Fruit fly (Drosophila melanogaster) whole organism, prepupa: ENCODE results near the gene CG42671.
A peak's percentile ranks its signal among the peaks of the same experiment; 100 is the strongest.

Experiments used
- Blimp-1 ChIP-seq: fragments of 200-800 bp; sonication (Bioruptor generic); optimal IDR thresholded peaks from 3 replicates; lab custom pipeline; 2017; ENCODE audit warnings: missing biosample characterization, missing genetic modification characterization, mild to moderate bottlenecking, moderate library complexity, missing genetic modification reagents
- CG10631 ChIP-seq: fragments of 200-800 bp; sonication (Bioruptor generic); optimal IDR thresholded peaks from 2 replicates; lab custom pipeline; 2016; ENCODE audit warnings: missing biosample characterization, missing genetic modification characterization
- CG11294 ChIP-seq: fragments of 200-800 bp; sonication (Bioruptor generic); IDR thresholded peaks from 2 replicates; pipeline ENCODE4 v1.3.6; 2022; ENCODE audit warnings: missing biosample characterization, missing genetic modification characterization
- CG11762 ChIP-seq: fragments of 200-800 bp; sonication (Bioruptor generic); optimal IDR thresholded peaks from 3 replicates; lab custom pipeline; 2016; ENCODE audit warnings: missing biosample characterization, missing genetic modification characterization; ENCODE audit not compliant: insufficient read depth
- CG15336 ChIP-seq: fragments of 200-800 bp; sonication (Bioruptor generic); IDR thresholded peaks from 2 replicates; pipeline ENCODE4 v1.3.6; 2022; ENCODE audit warnings: missing biosample characterization, missing genetic modification characterization
- CG16779 ChIP-seq: fragments of 200-800 bp; sonication (Bioruptor generic); optimal IDR thresholded peaks from 3 replicates; lab custom pipeline; 2017; ENCODE audit warnings: missing biosample characterization, mild to moderate bottlenecking, missing genetic modification characterization
- CG3032 ChIP-seq: fragments of 200-800 bp; optimal IDR thresholded peaks from 2 replicates; lab custom pipeline; 2019; ENCODE audit warnings: missing biosample characterization, mild to moderate bottlenecking, missing genetic modification characterization, moderate library complexity
- CG32006 ChIP-seq: fragments of 200-800 bp; sonication (Bioruptor generic); optimal IDR thresholded peaks from 3 replicates; lab custom pipeline; 2017; ENCODE audit warnings: missing biosample characterization, mild to moderate bottlenecking, missing genetic modification characterization
- CG34406 ChIP-seq: fragments of 200-800 bp; sonication (Bioruptor generic); optimal IDR thresholded peaks from 3 replicates; lab custom pipeline; 2016; ENCODE audit warnings: missing biosample characterization, missing genetic modification characterization
- CG3919 ChIP-seq: fragments of 200-800 bp; sonication (Bioruptor generic); optimal IDR thresholded peaks from 3 replicates; lab custom pipeline; 2016; ENCODE audit warnings: missing biosample characterization, missing genetic modification characterization
- CG4318 ChIP-seq: fragments of 200-800 bp; sonication (Bioruptor generic); optimal IDR thresholded peaks from 3 replicates; lab custom pipeline; 2017; ENCODE audit warnings: missing biosample characterization, mild to moderate bottlenecking, missing genetic modification characterization
- CG6276 ChIP-seq: fragments of 200-800 bp; sonication (Bioruptor generic); optimal IDR thresholded peaks from 2 replicates; lab custom pipeline; 2017; ENCODE audit warnings: missing biosample characterization, mild to moderate bottlenecking, missing genetic modification characterization
- CG6808 ChIP-seq: fragments of 200-800 bp; sonication (Bioruptor generic); optimal IDR thresholded peaks from 3 replicates; lab custom pipeline; 2017; ENCODE audit warnings: missing biosample characterization, missing genetic modification characterization, mild to moderate bottlenecking, moderate library complexity, missing genetic modification reagents
- CG7368 ChIP-seq: fragments of 200-800 bp; sonication (Bioruptor generic); optimal IDR thresholded peaks from 3 replicates; lab custom pipeline; 2016; ENCODE audit warnings: missing biosample characterization, missing genetic modification characterization
- CG8119 ChIP-seq: fragments of 200-800 bp; sonication (Bioruptor generic); IDR thresholded peaks from 3 replicates; pipeline ENCODE4 v1.3.6; 2022; ENCODE audit warnings: missing biosample characterization, missing genetic modification characterization
- CG8319 ChIP-seq: fragments of 200-800 bp; sonication (Bioruptor generic); optimal IDR thresholded peaks from 3 replicates; lab custom pipeline; 2016; ENCODE audit warnings: missing biosample characterization, missing genetic modification characterization
- CG8632 ChIP-seq: fragments of 200-800 bp; sonication (Bioruptor generic); optimal IDR thresholded peaks from 3 replicates; lab custom pipeline; 2016; ENCODE audit warnings: missing biosample characterization, missing genetic modification characterization
- CG9139 ChIP-seq: fragments of 200-800 bp; sonication (Bioruptor generic); optimal IDR thresholded peaks from 3 replicates; lab custom pipeline; 2017; ENCODE audit warnings: missing biosample characterization, mild to moderate bottlenecking, missing genetic modification characterization
- Eip75B ChIP-seq: fragments of 200-800 bp; sonication (Bioruptor generic); optimal IDR thresholded peaks from 3 replicates; lab custom pipeline; 2016; ENCODE audit warnings: missing biosample characterization, missing genetic modification characterization
- Eip93F ChIP-seq: fragments of 200-800 bp; sonication (Bioruptor generic); optimal IDR thresholded peaks from 2 replicates; lab custom pipeline; 2016; ENCODE audit warnings: missing biosample characterization, mild to moderate bottlenecking, missing genetic modification characterization
- Ets21C ChIP-seq: fragments of 200-800 bp; sonication (Bioruptor generic); optimal IDR thresholded peaks from 3 replicates; lab custom pipeline; 2016; ENCODE audit warnings: missing biosample characterization, missing genetic modification characterization
- Ets96B ChIP-seq: fragments of 200-800 bp; optimal IDR thresholded peaks from 2 replicates; lab custom pipeline; 2019; ENCODE audit warnings: missing biosample characterization, mild to moderate bottlenecking, missing genetic modification characterization, moderate library complexity
- Gug ChIP-seq: fragments of 200-800 bp; sonication (Bioruptor generic); IDR thresholded peaks from 2 replicates; pipeline ENCODE4 v1.3.6; 2022; ENCODE audit warnings: missing biosample characterization, missing genetic modification characterization
- Hr38 ChIP-seq: sonication (Bioruptor generic); optimal IDR thresholded peaks from 2 replicates; lab custom pipeline; 2016; ENCODE audit warnings: missing biosample characterization, missing genetic modification characterization
- OdsH ChIP-seq: fragments of 200-800 bp; sonication (Bioruptor generic); optimal IDR thresholded peaks from 3 replicates; lab custom pipeline; 2016; ENCODE audit warnings: missing biosample characterization, missing genetic modification characterization
- Smox ChIP-seq: fragments of 200-800 bp; sonication (Bioruptor generic); optimal IDR thresholded peaks from 3 replicates; lab custom pipeline; 2016; ENCODE audit warnings: missing biosample characterization, missing genetic modification characterization
- Sox102F ChIP-seq: fragments of 200-800 bp; sonication (Bioruptor generic); optimal IDR thresholded peaks from 2 replicates; lab custom pipeline; 2016; ENCODE audit warnings: missing biosample characterization, mild to moderate bottlenecking, missing genetic modification characterization
- cyc ChIP-seq: fragments of 200-800 bp; sonication (Bioruptor generic); optimal IDR thresholded peaks from 3 replicates; lab custom pipeline; 2016; ENCODE audit warnings: missing biosample characterization, missing genetic modification characterization
- dsx ChIP-seq: fragments of 200-800 bp; optimal IDR thresholded peaks from 3 replicates; lab custom pipeline; 2019; ENCODE audit warnings: missing biosample characterization, mild to moderate bottlenecking, missing genetic modification characterization, moderate library complexity; ENCODE audit not compliant: poor library complexity, severe bottlenecking
- eg ChIP-seq: fragments of 200-800 bp; sonication (Bioruptor generic); IDR thresholded peaks from 3 replicates; pipeline ENCODE4 v1.3.6; 2022; ENCODE audit warnings: missing biosample characterization, missing genetic modification characterization
- esn ChIP-seq: fragments of 200-800 bp; sonication (Bioruptor generic); optimal IDR thresholded peaks from 2 replicates; lab custom pipeline; 2016; ENCODE audit warnings: missing biosample characterization, mild to moderate bottlenecking, missing genetic modification characterization, moderate library complexity
- fd85E ChIP-seq: fragments of 200-800 bp; sonication (Bioruptor generic); optimal IDR thresholded peaks from 3 replicates; lab custom pipeline; 2016; ENCODE audit warnings: missing biosample characterization, missing genetic modification characterization
- fkh ChIP-seq: fragments of 200-800 bp; sonication (Bioruptor generic); optimal IDR thresholded peaks from 3 replicates; lab custom pipeline; 2017; ENCODE audit warnings: missing biosample characterization, mild to moderate bottlenecking, missing genetic modification characterization, moderate library complexity
- lz ChIP-seq: fragments of 200-800 bp; sonication (Bioruptor generic); optimal IDR thresholded peaks from 3 replicates; lab custom pipeline; 2016; ENCODE audit warnings: missing biosample characterization, missing genetic modification characterization
- pdm3 ChIP-seq: fragments of 200-800 bp; sonication (Bioruptor generic); optimal IDR thresholded peaks from 3 replicates; lab custom pipeline; 2016; ENCODE audit warnings: missing biosample characterization, missing genetic modification characterization
- salr ChIP-seq, 2 experiments: fragments of 200-800 bp; sonication (Bioruptor generic); optimal IDR thresholded peaks; 3 replicates each; lab custom pipeline; 2016 to 2018; ENCODE audit warnings: missing biosample characterization in 2 of 2, missing genetic modification characterization in 2 of 2, mild to moderate bottlenecking in 1 of 2
- spab ChIP-seq: fragments of 200-800 bp; sonication (Bioruptor generic); optimal IDR thresholded peaks from 2 replicates; lab custom pipeline; 2017; ENCODE audit warnings: missing biosample characterization, mild to moderate bottlenecking, missing genetic modification characterization, missing genetic modification reagents
- ss ChIP-seq, 2 experiments: fragments of 200-800 bp; sonication (Bioruptor generic); optimal IDR thresholded peaks; 2 replicates in 1 of 2; 3 replicates in 1 of 2; lab custom pipeline; 2017 to 2018; ENCODE audit warnings: mild to moderate bottlenecking in 2 of 2, missing biosample characterization in 2 of 2, missing genetic modification characterization in 2 of 2, moderate library complexity in 1 of 2
- svp ChIP-seq: fragments of 200-800 bp; sonication (Bioruptor generic); peaks from one replicate; lab custom pipeline; 2016; ENCODE audit warnings: missing biosample characterization, missing genetic modification characterization
- topi ChIP-seq: fragments of 200-800 bp; sonication (Bioruptor generic); optimal IDR thresholded peaks from 3 replicates; lab custom pipeline; 2016; ENCODE audit warnings: missing biosample characterization, missing genetic modification characterization

The CG42671 gene

dm6 chr3L:11214406-11215243 lies at the start of gene CG42671:
TSS of gene CG42671 (plus strand) at chr3L:11214505.
- peak; percentile 32 for TF ChIP-seq CG6276 (GFP tag; lab: Kevin White, UChicago)
- TF ChIP-seq ss (GFP tag; optimal IDR thresholded peaks at IDR 0.05; lab: Kevin White, UChicago) = peak in 1 of 2 experiments; percentile 10
- peak; percentile 75 for TF ChIP-seq fkh (GFP tag; lab: Kevin White, UChicago)
- no peak for TF ChIP-seq CG11294 (GFP tag; lab: Robert Waterston, UW)
- no peak for TF ChIP-seq Ets21C (GFP tag; lab: Kevin White, UChicago)
- TF ChIP-seq topi (GFP tag; lab: Kevin White, UChicago) = no peak
- peak; percentile 45 for TF ChIP-seq CG9139 (GFP tag; lab: Kevin White, UChicago)
- peak; percentile 66 for TF ChIP-seq dsx
- peak; percentile 50 for TF ChIP-seq CG16779 (tag; lab: Kevin White, UChicago)
- TF ChIP-seq CG10631 (GFP tag; lab: Kevin White, UChicago) = no peak
- no peak for TF ChIP-seq CG8632 (GFP tag; lab: Kevin White, UChicago)
- TF ChIP-seq CG3032 (tag; lab: Kevin White, UChicago) = peak; percentile 37
- peak; percentile 39 for TF ChIP-seq CG6808 (GFP tag; lab: Kevin White, UChicago)
- TF ChIP-seq CG8119 (GFP tag; lab: Robert Waterston, UW) = peak; percentile 65
- no peak for TF ChIP-seq Eip93F (GFP tag; lab: Kevin White, UChicago)
- TF ChIP-seq, all 60 proteins: peak for 9

dm6 chr3L:11164899-11165298 lies 49.4 kb upstream of the CG42671 start, which contains the start of gene Alg10:
TSS of gene Alg10 (plus strand) at chr3L:11164971.
- TF ChIP-seq pdm3 (no peak), CG8632 (GFP tag; lab: Kevin White, UChicago) (no peak), fd85E (GFP tag; lab: Kevin White, UChicago) (no peak), CG15336 (GFP tag; lab: Robert Waterston, UW) (no peak), fkh (GFP tag; lab: Kevin White, UChicago) (peak; percentile 57)
- TF ChIP-seq, all 60 proteins: peak for 1

- TF ChIP-seq fkh (GFP tag; lab: Kevin White, UChicago) (peak; percentile 84), CG6808 (GFP tag; lab: Kevin White, UChicago) (peak; percentile 32), Smox (GFP tag; lab: Kevin White, UChicago) (no peak), Eip93F (GFP tag; lab: Kevin White, UChicago) (no peak), ss (GFP tag; optimal IDR thresholded peaks at IDR 0.05; lab: Kevin White, UChicago) (no peak), pdm3 (no peak), esn (peak; percentile 82), Blimp-1 (GFP tag; lab: Kevin White, UChicago) (peak; percentile 62), dsx (no peak), CG34406 (GFP tag; lab: Kevin White, UChicago) (peak; percentile 67), Gug (GFP tag; lab: Robert Waterston, UW) (no peak), CG16779 (tag; lab: Kevin White, UChicago) (peak; percentile 34), CG8319 (peak; percentile 35), Eip75B (no peak), CG32006 (GFP tag; lab: Kevin White, UChicago) (no peak), lz (GFP tag; lab: Kevin White, UChicago) (peak; percentile 69), Hr38 (GFP tag; lab: Kevin White, UChicago) (no peak), CG3919 (GFP tag; lab: Kevin White, UChicago) (peak; percentile 75), eg (peak; percentile 70), CG3032 (tag; lab: Kevin White, UChicago) (peak; percentile 20), cyc (peak; percentile 51), CG7368 (GFP tag; lab: Kevin White, UChicago) (peak; percentile 66), spab (GFP tag; lab: Kevin White, UChicago) (no peak), Sox102F (GFP tag; lab: Kevin White, UChicago) (peak; percentile 70), topi (GFP tag; lab: Kevin White, UChicago) (peak; percentile 66), Ets96B (tag; lab: Kevin White, UChicago) (no peak), salr (GFP tag; optimal IDR thresholded peaks at IDR 0.05; lab: Kevin White, UChicago) (peak in 1 of 2 experiments; percentile 50), OdsH (GFP tag; lab: Kevin White, UChicago) (no peak), CG11294 (GFP tag; lab: Robert Waterston, UW) (no peak), CG15336 (GFP tag; lab: Robert Waterston, UW) (0 out of 2 replicates have a peak, but pooled peaks have one; percentile 19), CG4318 (GFP tag; lab: Kevin White, UChicago) (no peak), svp (GFP tag; lab: Kevin White, UChicago) (no peak), CG11762 (GFP tag; lab: Kevin White, UChicago) (peak; percentile 6)
These were observed 44.8 kb upstream of the CG42671 start, which contains the start of the genes wls and Adck5 for dm6 chr3L:11169299-11170181. TSS of gene wls (minus strand) at chr3L:11169625. TSS of gene Adck5 (plus strand) at chr3L:11169817.
